Fruit fly (Drosophila melanogaster) Kc167 (cell line): ENCODE data around the gene CG13362.

Experiments used
- Myc ChIP-seq: fragments of >200 bp; optimal IDR thresholded peaks from 2 replicates; lab custom pipeline; 2017; ENCODE audit warnings: missing external identifiers
- Sin3A ChIP-seq: fragments of >200 bp; optimal IDR thresholded peaks from 2 replicates; lab custom pipeline; 2018; ENCODE audit warnings: missing external identifiers
- h ChIP-seq: fragments of >200 bp; optimal IDR thresholded peaks from 3 replicates; lab custom pipeline; 2018; ENCODE audit warnings: missing external identifiers
- psq ChIP-seq: fragments of >200 bp; optimal IDR thresholded peaks from 2 replicates; lab custom pipeline; 2017; ENCODE audit warnings: missing external identifiers

DNA sequence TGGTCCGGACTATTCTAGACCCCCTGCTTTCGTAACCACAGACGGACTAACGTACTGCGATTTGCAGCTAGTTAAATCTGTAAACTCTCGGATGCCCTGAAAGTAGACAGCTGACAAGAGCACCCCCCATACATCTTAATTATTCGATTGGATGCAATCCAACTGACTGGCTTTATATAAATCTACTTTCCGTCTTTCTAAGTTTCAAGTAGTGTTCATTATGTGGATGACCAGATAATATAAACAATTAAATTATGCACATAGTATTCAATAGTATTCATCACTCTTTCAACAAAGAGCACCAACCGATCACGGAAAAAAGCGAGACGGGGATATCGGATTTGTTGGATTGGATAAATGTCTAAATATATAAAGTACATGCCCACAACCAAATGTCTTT, 10.9 kb upstream of the CG13362 start:
- TF ChIP-seq psq (lab: Kevin White, UChicago), result no peak
- no peak for TF ChIP-seq Myc (lab: Kevin White, UChicago)
- no peak for TF ChIP-seq Sin3A (lab: Kevin White, UChicago)
- no peak for TF ChIP-seq h
